Fruit fly (Drosophila melanogaster) whole organism, embryonic: ENCODE measurements around the gene CG14720.
A peak's percentile ranks its signal among the peaks of the same experiment; 100 is the strongest.

ENCODE experiments used
- BtbVII ChIP-seq: fragments of 200-800 bp; sonication (Bioruptor generic); optimal IDR thresholded peaks from 3 replicates; lab custom pipeline; 2017; ENCODE audit warnings: missing biosample characterization, mild to moderate bottlenecking, missing genetic modification characterization
- CG12299 ChIP-seq: fragments of 200-800 bp; sonication (Bioruptor generic); optimal IDR thresholded peaks from 2 replicates; lab custom pipeline; 2018; ENCODE audit warnings: missing biosample characterization, mild to moderate bottlenecking, missing genetic modification characterization
- CG12391 ChIP-seq: fragments of 200-800 bp; sonication (Bioruptor generic); optimal IDR thresholded peaks from 3 replicates; lab custom pipeline; 2018; ENCODE audit warnings: missing biosample characterization, mild to moderate bottlenecking, missing genetic modification characterization, moderate library complexity
- CG12769 ChIP-seq: fragments of 200-800 bp; sonication (Bioruptor generic); optimal IDR thresholded peaks from 2 replicates; lab custom pipeline; 2019; ENCODE audit warnings: missing biosample characterization, mild to moderate bottlenecking, missing genetic modification characterization, moderate library complexity
- CG13624 ChIP-seq: fragments of 200-800 bp; sonication (Bioruptor generic); optimal IDR thresholded peaks from 2 replicates; lab custom pipeline; 2016; ENCODE audit warnings: missing biosample characterization, missing genetic modification characterization
- CG13775 ChIP-seq: fragments of 200-800 bp; sonication (Bioruptor generic); optimal IDR thresholded peaks from 3 replicates; lab custom pipeline; 2017; ENCODE audit warnings: missing biosample characterization, mild to moderate bottlenecking, missing genetic modification characterization
- CG15479 ChIP-seq: fragments of 200-800 bp; sonication (Bioruptor generic); optimal IDR thresholded peaks from 3 replicates; lab custom pipeline; 2019; ENCODE audit warnings: missing biosample characterization, mild to moderate bottlenecking, missing genetic modification characterization, moderate library complexity
- CG17385 ChIP-seq: fragments of 200-800 bp; sonication (Bioruptor generic); optimal IDR thresholded peaks from 3 replicates; lab custom pipeline; 2018; ENCODE audit warnings: missing biosample characterization, mild to moderate bottlenecking, missing genetic modification characterization
- CG18262 ChIP-seq: fragments of 200-800 bp; optimal IDR thresholded peaks from 3 replicates; lab custom pipeline; 2019; ENCODE audit warnings: missing biosample characterization, mild to moderate bottlenecking, missing genetic modification characterization, moderate library complexity
- CG18619 ChIP-seq: fragments of 200-800 bp; sonication (Bioruptor generic); optimal IDR thresholded peaks from 3 replicates; lab custom pipeline; 2017; ENCODE audit warnings: missing biosample characterization, mild to moderate bottlenecking, missing genetic modification characterization
- CG2120 ChIP-seq: fragments of 200-800 bp; sonication (Bioruptor generic); optimal IDR thresholded peaks from 3 replicates; lab custom pipeline; 2016; ENCODE audit warnings: missing biosample characterization, missing genetic modification characterization
- CG2678 ChIP-seq: fragments of 200-800 bp; sonication (Bioruptor generic); optimal IDR thresholded peaks from 3 replicates; lab custom pipeline; 2019; ENCODE audit warnings: missing biosample characterization, mild to moderate bottlenecking, missing genetic modification characterization, moderate library complexity
- CG30020 ChIP-seq: fragments of 200-800 bp; optimal IDR thresholded peaks from 2 replicates; lab custom pipeline; 2019; ENCODE audit warnings: missing biosample characterization, mild to moderate bottlenecking, missing genetic modification characterization, moderate library complexity
- CG3163 ChIP-seq: fragments of 200-800 bp; sonication (Bioruptor generic); optimal IDR thresholded peaks from 3 replicates; lab custom pipeline; 2016; ENCODE audit warnings: missing biosample characterization, missing genetic modification characterization
- CG3281 ChIP-seq: fragments of 200-800 bp; sonication (Bioruptor generic); optimal IDR thresholded peaks from 3 replicates; lab custom pipeline; 2017; ENCODE audit warnings: missing biosample characterization, mild to moderate bottlenecking, missing genetic modification characterization
- CG33213 ChIP-seq: fragments of 200-800 bp; sonication (Bioruptor generic); optimal IDR thresholded peaks from 3 replicates; lab custom pipeline; 2016; ENCODE audit warnings: missing biosample characterization, missing genetic modification characterization
- CG4328 ChIP-seq: fragments of 200-800 bp; sonication (Bioruptor generic); optimal IDR thresholded peaks from 3 replicates; lab custom pipeline; 2017; ENCODE audit warnings: missing biosample characterization, missing genetic modification reagents, missing genetic modification characterization
- CG4730 ChIP-seq: fragments of 200-800 bp; sonication (Bioruptor generic); IDR thresholded peaks from 2 replicates; pipeline ENCODE4 v1.3.6; 2022; ENCODE audit warnings: missing biosample characterization, missing genetic modification characterization
- CG7745 ChIP-seq: fragments of 200-800 bp; sonication (Bioruptor generic); optimal IDR thresholded peaks from 2 replicates; lab custom pipeline; 2018; ENCODE audit warnings: missing biosample characterization, mild to moderate bottlenecking, missing genetic modification characterization, moderate library complexity
- CG8290 ChIP-seq, 3 experiments: fragments of 200-800 bp; sonication (Bioruptor generic); optimal IDR thresholded peaks; 2 replicates each; lab custom pipeline; 2016 to 2019; ENCODE audit warnings: missing biosample characterization in 3 of 3, missing genetic modification characterization in 3 of 3, mild to moderate bottlenecking in 2 of 3, moderate library complexity in 1 of 3
- CG9727 ChIP-seq: fragments of 200-800 bp; sonication (Bioruptor generic); optimal IDR thresholded peaks from 3 replicates; lab custom pipeline; 2017; ENCODE audit warnings: missing biosample characterization, mild to moderate bottlenecking, missing genetic modification characterization
- CoRest ChIP-seq: fragments of 200-800 bp; sonication (Bioruptor generic); optimal IDR thresholded peaks from 3 replicates; lab custom pipeline; 2018; ENCODE audit warnings: missing biosample characterization, mild to moderate bottlenecking, missing genetic modification characterization, moderate library complexity
- Dek ChIP-seq: fragments of 200-800 bp; sonication (Bioruptor generic); optimal IDR thresholded peaks from 3 replicates; lab custom pipeline; 2019; ENCODE audit warnings: missing biosample characterization, mild to moderate bottlenecking, missing genetic modification characterization, moderate library complexity
- Dfd ChIP-seq, 2 experiments: fragments of >200 bp; optimal IDR thresholded peaks; 2 replicates each; lab custom pipeline; 2017; ENCODE audit warnings: missing biosample characterization in 2 of 2, missing genetic modification characterization in 2 of 2
- Kr ChIP-seq: fragments of 200-800 bp; sonication (Bioruptor generic); optimal IDR thresholded peaks from 2 replicates; lab custom pipeline; 2017; ENCODE audit warnings: missing biosample characterization, mild to moderate bottlenecking, missing genetic modification characterization
- Mad ChIP-seq: fragments of 200-800 bp; sonication (Bioruptor generic); optimal IDR thresholded peaks from 2 replicates; lab custom pipeline; 2016; ENCODE audit warnings: missing biosample characterization, missing genetic modification characterization
- Med ChIP-seq: fragments of 200-800 bp; sonication (Bioruptor generic); peaks from one replicate; lab custom pipeline; 2016; ENCODE audit warnings: missing biosample characterization, missing genetic modification characterization, mild to moderate bottlenecking, inconsistent platforms, moderate library complexity
- Nf-YC ChIP-seq: fragments of 200-800 bp; optimal IDR thresholded peaks from 3 replicates; lab custom pipeline; 2019; ENCODE audit warnings: missing biosample characterization, mild to moderate bottlenecking, missing genetic modification characterization, moderate library complexity
- Opbp ChIP-seq: fragments of 200-800 bp; sonication (Bioruptor generic); IDR thresholded peaks from 3 replicates; pipeline ENCODE4 v1.3.6; 2022; ENCODE audit warnings: missing biosample characterization, missing genetic modification characterization; ENCODE audit not compliant: partially characterized antibody
- Spps ChIP-seq: fragments of 200-800 bp; sonication (Bioruptor generic); optimal IDR thresholded peaks from 2 replicates; lab custom pipeline; 2018; ENCODE audit warnings: missing biosample characterization, mild to moderate bottlenecking, missing genetic modification characterization
- Ssrp ChIP-seq: fragments of 200-800 bp; sonication (Bioruptor generic); optimal IDR thresholded peaks from 2 replicates; lab custom pipeline; 2018; ENCODE audit warnings: missing biosample characterization, mild to moderate bottlenecking, missing genetic modification characterization, moderate library complexity
- Stat92E ChIP-seq, 3 experiments: fragments of >200 bp in 2 of 3; fragments of 200-800 bp in 1 of 3; sonication (Bioruptor generic) in 1 of 3; optimal IDR thresholded peaks; 2 replicates each; lab custom pipeline; 2017 to 2019; ENCODE audit warnings: missing biosample characterization in 3 of 3, missing genetic modification characterization in 3 of 3, mild to moderate bottlenecking in 1 of 3, moderate library complexity in 1 of 3
- Trl ChIP-seq, 3 experiments: fragments of >200 bp in 2 of 3; fragments of 200-800 bp in 1 of 3; sonication (Bioruptor generic) in 1 of 3; optimal IDR thresholded peaks; 2 replicates in 1 of 3; 3 replicates in 2 of 3; lab custom pipeline; 2016 to 2017; ENCODE audit warnings: missing biosample characterization in 1 of 3, missing genetic modification characterization in 1 of 3
- YL-1 ChIP-seq: fragments of 200-800 bp; sonication (Bioruptor generic); optimal IDR thresholded peaks from 3 replicates; lab custom pipeline; 2017; ENCODE audit warnings: missing biosample characterization, mild to moderate bottlenecking, missing genetic modification characterization
- ato ChIP-seq: fragments of 200-800 bp; sonication (Bioruptor generic); IDR thresholded peaks from 2 replicates; pipeline ENCODE4 v1.3.6; 2022; ENCODE audit warnings: missing biosample characterization, missing genetic modification characterization; ENCODE audit not compliant: partially characterized antibody
- bowl ChIP-seq: fragments of 200-800 bp; sonication (Bioruptor generic); IDR thresholded peaks from 2 replicates; pipeline ENCODE4 v1.3.6; 2022; ENCODE audit warnings: missing biosample characterization, missing genetic modification characterization
- eve ChIP-seq, 2 experiments: fragments of >200 bp; optimal IDR thresholded peaks; 2 replicates each; lab custom pipeline; 2017; ENCODE audit warnings: missing biosample characterization in 2 of 2, missing genetic modification characterization in 2 of 2
- exex ChIP-seq: fragments of 200-800 bp; sonication (Bioruptor generic); optimal IDR thresholded peaks from 4 replicates; lab custom pipeline; 2018; ENCODE audit warnings: missing biosample characterization, mild to moderate bottlenecking, missing genetic modification characterization, moderate library complexity
- gcm2 ChIP-seq: fragments of 200-800 bp; sonication (Bioruptor generic); optimal IDR thresholded peaks from 2 replicates; lab custom pipeline; 2016; ENCODE audit warnings: missing biosample characterization, missing genetic modification characterization
- gem ChIP-seq: fragments of 200-800 bp; sonication (Bioruptor generic); optimal IDR thresholded peaks from 2 replicates; lab custom pipeline; 2019; ENCODE audit warnings: missing biosample characterization, mild to moderate bottlenecking, missing genetic modification characterization, moderate library complexity
- grau ChIP-seq: fragments of 200-800 bp; optimal IDR thresholded peaks from 3 replicates; lab custom pipeline; 2019; ENCODE audit warnings: missing biosample characterization, mild to moderate bottlenecking, missing genetic modification characterization, moderate library complexity
- gro ChIP-seq: fragments of 200-800 bp; sonication (Bioruptor generic); optimal IDR thresholded peaks from 2 replicates; lab custom pipeline; 2016; ENCODE audit warnings: missing biosample characterization, missing genetic modification characterization
- odd ChIP-seq: fragments of 200-800 bp; sonication (Bioruptor generic); optimal IDR thresholded peaks from 2 replicates; lab custom pipeline; 2017; ENCODE audit warnings: missing biosample characterization, mild to moderate bottlenecking, missing genetic modification characterization
- onecut ChIP-seq: fragments of 200-800 bp; sonication (Bioruptor generic); IDR thresholded peaks from 2 replicates; pipeline ENCODE4 v1.3.6; 2022; ENCODE audit warnings: missing biosample characterization, missing genetic modification characterization
- pros ChIP-seq: fragments of 200-800 bp; sonication (Bioruptor generic); optimal IDR thresholded peaks from 3 replicates; lab custom pipeline; 2019; ENCODE audit warnings: missing biosample characterization, mild to moderate bottlenecking, missing genetic modification characterization, moderate library complexity
- sens-2 ChIP-seq: fragments of 200-800 bp; sonication (Bioruptor generic); IDR thresholded peaks from 2 replicates; pipeline ENCODE4 v1.3.6; 2022; ENCODE audit warnings: missing biosample characterization, missing genetic modification characterization
- sqz ChIP-seq: fragments of 200-800 bp; sonication (Bioruptor generic); optimal IDR thresholded peaks from 3 replicates; lab custom pipeline; 2018; ENCODE audit warnings: missing biosample characterization, mild to moderate bottlenecking, missing genetic modification characterization
- ssp ChIP-seq: fragments of 200-800 bp; sonication (Bioruptor generic); IDR thresholded peaks from 2 replicates; pipeline ENCODE4 v1.3.6; 2022; ENCODE audit warnings: missing biosample characterization, missing genetic modification characterization

The CG14720 gene

dm6 chr3R:11758507-11759184, 47.2 kb downstream of the CG14720 start (continued):
- TF ChIP-seq ato (no peak), exex (tag; lab: Kevin White, UChicago) (peak; percentile 44), grau (tag; lab: Kevin White, UChicago) (peak; percentile 32), CG2120 (GFP tag; lab: Kevin White, UChicago) (peak; percentile 55), CG2678 (tag; lab: Kevin White, UChicago) (peak; percentile 61), CoRest (tag; lab: Kevin White, UChicago) (peak; percentile 43), CG30020 (no peak), odd (GFP tag; lab: Kevin White, UChicago) (no peak), CG4730 (GFP tag; lab: Robert Waterston, UW) (no peak), bowl (GFP tag; lab: Robert Waterston, UW) (no peak), Spps (tag; lab: Kevin White, UChicago) (no peak), CG13624 (peak; percentile 94), Stat92E (GFP tag; optimal IDR thresholded peaks at IDR 0.05; lab: Kevin White, UChicago) (no peak), gcm2 (GFP tag; lab: Kevin White, UChicago) (no peak), Ssrp (tag; lab: Kevin White, UChicago) (peak; percentile 6), YL-1 (GFP tag; lab: Kevin White, UChicago) (peak; percentile 37), Dek (tag; lab: Kevin White, UChicago) (peak; percentile 19), CG9727 (GFP tag; lab: Kevin White, UChicago) (peak; percentile 25), CG18619 (GFP tag; lab: Kevin White, UChicago) (peak; percentile 35), ssp (GFP tag; lab: Robert Waterston, UW) (no peak), BtbVII (peak; percentile 34), CG12391 (tag; lab: Kevin White, UChicago) (peak; percentile 13), CG17385 (GFP tag; lab: Kevin White, UChicago) (peak; percentile 92), Nf-YC (tag; lab: Kevin White, UChicago) (peak; percentile 36), Trl (optimal IDR thresholded peaks at IDR 0.05; lab: Kevin White, UChicago) (peak; percentile 67 to 89), Trl (GFP tag; optimal IDR thresholded peaks at IDR 0.05; lab: Kevin White, UChicago) (no peak), Kr (GFP tag; lab: Kevin White, UChicago) (peak; percentile 18), CG18262 (tag; lab: Kevin White, UChicago) (peak; percentile 19), CG3163 (GFP tag; lab: Kevin White, UChicago) (peak; percentile 48), CG13775 (GFP tag; lab: Kevin White, UChicago) (peak; percentile 28), Med (peak; percentile 71), CG15479 (peak; percentile 93), sqz (GFP tag; lab: Kevin White, UChicago) (peak; percentile 20), onecut (peak; percentile 10; the same call in 1 of the 2 replicates), gro (GFP tag; lab: Kevin White, UChicago) (peak; percentile 2), gem (tag; lab: Kevin White, UChicago) (peak; percentile 17), CG7745 (tag; lab: Kevin White, UChicago) (peak; percentile 31), CG33213 (GFP tag; lab: Kevin White, UChicago) (no peak), Dfd (GFP tag; optimal IDR thresholded peaks at IDR 0.05; lab: Kevin White, UChicago) (no peak), CG12769 (peak; percentile 41), pros (GFP tag; lab: Kevin White, UChicago) (peak; percentile 19), CG4328 (GFP tag; lab: Kevin White, UChicago) (peak; percentile 46), CG8290 (GFP tag; optimal IDR thresholded peaks at IDR 0.05; lab: Kevin White, UChicago) (no peak), CG8290 (tag; optimal IDR thresholded peaks at IDR 0.05; lab: Kevin White, UChicago) (peak in 1 of 2 experiments; percentile 52), Mad (GFP tag; lab: Kevin White, UChicago) (no peak), eve (GFP tag; optimal IDR thresholded peaks at IDR 0.05; lab: Kevin White, UChicago) (peak in 1 of 2 experiments; percentile 78), CG12299 (tag; lab: Kevin White, UChicago) (peak; percentile 26), CG3281 (peak; percentile 54), Opbp (GFP tag; lab: Robert Waterston, UW) (no peak), sens-2 (GFP tag; lab: Robert Waterston, UW) (no peak)
